Worm (Caenorhabditis elegans): ENCODE data around the gene M01D1.12.
"Not testable (repeated sequence)": the region's sequence is repeated elsewhere in the genome, so short reads cannot be mapped to it uniquely, and the experiment has no call there.

- not testable (repeated sequence) for TF ChIP-seq mab-5 (tag; optimal IDR thresholded peaks at IDR 0.05); nhr-6 (tag; optimal IDR thresholded peaks at IDR 0.05); aly-2 (tag; optimal IDR thresholded peaks at IDR 0.05); nhr-11 (tag; optimal IDR thresholded peaks at IDR 0.05); sma-3 (GFP tag; optimal IDR thresholded peaks at IDR 0.05); ztf-4 (tag; optimal IDR thresholded peaks at IDR 0.05); ama-1 (optimal IDR thresholded peaks at IDR 0.05); ztf-11 (tag; optimal IDR thresholded peaks at IDR 0.05); unc-62 (GFP tag; optimal IDR thresholded peaks at IDR 0.05); ZK546.5 (tag; optimal IDR thresholded peaks at IDR 0.05); blmp-1 (tag; optimal IDR thresholded peaks at IDR 0.05; ENCODE audit: insufficient read depth)
Observed at ce11 chrII:1024684-1025083, 2.1 kb upstream of the M01D1.12 start, which contains the start of gene btb-11.

Data from whole organism, L2 larva.